Worm (Caenorhabditis elegans): ENCODE data around the gene R08C7.4.

R08C7.4 gene

DNA sequence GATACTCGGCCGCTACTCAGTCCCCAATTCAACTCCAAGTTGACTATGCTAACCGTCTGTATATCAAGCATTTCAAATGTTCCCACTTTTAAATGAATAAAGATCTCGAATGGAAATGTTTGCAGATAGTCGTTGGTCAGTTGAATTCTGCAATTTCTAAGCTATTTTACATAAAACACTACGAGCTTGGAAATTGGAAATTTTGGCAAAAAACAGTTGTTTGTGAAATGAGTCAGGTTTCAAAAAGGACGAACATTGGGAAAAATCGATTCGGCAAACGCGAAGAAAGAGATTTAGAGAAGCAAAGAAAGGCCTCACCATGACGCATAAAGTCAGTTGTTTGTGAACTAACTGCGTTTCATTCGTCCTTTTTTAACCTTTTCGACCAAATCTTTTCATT lies 12.1 kb downstream of the R08C7.4 start (continued):
- TF ChIP-seq ztf-11 (tag; optimal IDR thresholded peaks at IDR 0.05) (no peak), ZK337.2 (GFP tag; IDR thresholded peaks at IDR 0.05) (no peak), madf-9 (GFP tag; conservative IDR thresholded peaks at IDR 0.05) (no peak), fos-1 (tag; optimal IDR thresholded peaks at IDR 0.05) (no peak), ZK546.5 (tag; optimal IDR thresholded peaks at IDR 0.05) (no peak), Y75B8A.6 (GFP tag; IDR thresholded peaks at IDR 0.05) (no peak), ceh-82 (tag; optimal IDR thresholded peaks at IDR 0.05) (no peak), egl-27 (tag; optimal IDR thresholded peaks at IDR 0.05) (no peak), egl-43 (GFP tag; IDR thresholded peaks at IDR 0.05) (no peak; the same call in 1 of the 2 replicates), mxl-2 (GFP tag; conservative IDR thresholded peaks at IDR 0.05) (no peak), rbr-2 (tag; optimal IDR thresholded peaks at IDR 0.05) (no peak), hmg-1.1 (GFP tag; IDR thresholded peaks at IDR 0.05) (no peak; the same call in 1 of the 2 replicates), fkh-10 (GFP tag; optimal IDR thresholded peaks at IDR 0.05) (no peak)

DNA sequence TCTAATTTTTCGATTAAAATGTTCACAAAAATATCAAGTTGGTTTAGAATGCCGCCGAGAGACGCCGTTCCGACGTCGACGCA lies 12.3 kb downstream of the R08C7.4 start, which contains the start of gene chat-1:
TSS of gene chat-1 (plus strand) at position 48 of the 83 bp plus-strand sequence.
- no peak for TF ChIP-seq D1046.2 (GFP tag; IDR thresholded peaks at IDR 0.05)
- no peak for TF ChIP-seq unc-62 (GFP tag; optimal IDR thresholded peaks at IDR 0.05 in 1 of 2)
- TF ChIP-seq unc-62 (tag; optimal IDR thresholded peaks at IDR 0.05): no peak
- no peak for TF ChIP-seq madf-9 (GFP tag; conservative IDR thresholded peaks at IDR 0.05)
- no peak for TF ChIP-seq pqm-1 (tag; optimal IDR thresholded peaks at IDR 0.05)
- no peak for TF ChIP-seq nhr-237 (tag; optimal IDR thresholded peaks at IDR 0.05)
- TF ChIP-seq mxl-2 (GFP tag; conservative IDR thresholded peaks at IDR 0.05): no peak
- TF ChIP-seq set-16 (GFP tag; IDR thresholded peaks at IDR 0.05): no peak

ce11 chrIV:4447367-4447766 lies 12.5 kb downstream of the R08C7.4 start:
- TF ChIP-seq D1046.2 (GFP tag; IDR thresholded peaks at IDR 0.05): 0 out of 2 replicates have a peak, but pooled peaks have one; percentile 30
- 0 out of 2 replicates have a peak, but pooled peaks have one; percentile 55 for TF ChIP-seq egl-43 (GFP tag; IDR thresholded peaks at IDR 0.05)
- no peak for TF ChIP-seq lin-29 (GFP tag; IDR thresholded peaks at IDR 0.05)
- peak; percentile 41 for TF ChIP-seq lin-38 (GFP tag; IDR thresholded peaks at IDR 0.05)
- TF ChIP-seq R02D3.7 (tag; optimal IDR thresholded peaks at IDR 0.05): no peak
- TF ChIP-seq unc-130 (GFP tag; optimal IDR thresholded peaks at IDR 0.05): peak; percentile 31
- peak; percentile 63 for TF ChIP-seq snpc-1.2 (GFP tag; IDR thresholded peaks at IDR 0.05)
- TF ChIP-seq Y75B8A.6 (GFP tag; IDR thresholded peaks at IDR 0.05): no peak

ce11 chrIV:4448343-4448742 lies 13.5 kb downstream of the R08C7.4 start:
- TF ChIP-seq egl-43 (GFP tag; IDR thresholded peaks at IDR 0.05): no peak
- TF ChIP-seq aly-2 (tag; optimal IDR thresholded peaks at IDR 0.05): no peak
- TF ChIP-seq duxl-1 (tag; optimal IDR thresholded peaks at IDR 0.05; ENCODE audit: poor library complexity): no peak
- no peak for TF ChIP-seq lsy-2 (tag; optimal IDR thresholded peaks at IDR 0.05)
- peak; percentile 15 for TF ChIP-seq mes-2 (tag; optimal IDR thresholded peaks at IDR 0.05; ENCODE audit: poor library complexity, severe bottlenecking)
- TF ChIP-seq hif-1 (tag; optimal IDR thresholded peaks at IDR 0.05): no peak

DNA sequence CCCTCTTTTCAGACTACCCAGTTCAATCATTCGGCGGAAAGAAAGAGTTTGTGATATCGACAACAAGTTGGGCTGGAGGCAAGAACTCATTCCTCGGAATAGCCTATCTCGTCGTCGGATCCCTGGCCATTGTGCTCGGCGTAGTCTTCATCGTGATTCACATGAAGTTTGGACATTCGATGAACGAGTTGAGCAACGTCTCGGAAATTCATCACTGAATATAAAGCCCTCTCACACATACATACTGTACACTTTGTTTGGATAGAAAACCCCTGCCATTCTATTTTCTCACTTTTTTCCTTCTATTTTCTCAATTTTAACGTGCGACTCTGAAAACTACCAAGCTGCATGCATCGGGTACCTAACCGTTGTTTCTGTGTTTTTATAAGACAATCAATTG lies 14.6 kb downstream of the R08C7.4 start, which contains the start of gene R08C7.12:
TSS of gene R08C7.12 (plus strand) at position 301 of the 400 bp plus-strand sequence.
- peak; percentile 8 for TF ChIP-seq aha-1 (tag)
- no peak for TF ChIP-seq saeg-2 (GFP tag; IDR thresholded peaks at IDR 0.05)
- TF ChIP-seq zfp-2 (tag; optimal IDR thresholded peaks at IDR 0.05): no peak

DNA sequence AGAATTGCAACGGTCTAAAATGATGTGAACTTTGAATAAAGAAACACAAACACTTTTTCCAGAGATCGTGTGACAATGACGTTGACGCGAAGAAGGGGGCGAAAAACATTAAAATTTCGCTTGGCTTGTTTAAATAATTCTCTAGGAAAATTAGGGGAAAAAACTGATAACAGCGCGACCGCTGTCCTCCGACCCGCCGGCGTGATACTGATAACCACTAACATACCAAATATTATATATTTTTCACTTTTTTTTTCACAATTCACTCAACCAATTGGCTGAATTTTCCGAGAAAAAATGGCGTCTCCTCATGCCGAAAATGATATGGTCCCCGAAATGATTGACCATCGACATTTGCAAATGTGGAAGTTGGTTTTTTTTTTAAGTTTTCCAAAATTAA lies 15.0 kb downstream of the R08C7.4 start:
- TF ChIP-seq lin-38 (GFP tag; IDR thresholded peaks at IDR 0.05) (peak; percentile 62), set-16 (GFP tag; IDR thresholded peaks at IDR 0.05) (no peak), duxl-1 (tag; optimal IDR thresholded peaks at IDR 0.05; ENCODE audit: poor library complexity) (no peak), hlh-11 (tag; optimal IDR thresholded peaks at IDR 0.05) (peak; percentile 68), R02D3.7 (tag; optimal IDR thresholded peaks at IDR 0.05) (no peak), egl-27 (tag; optimal IDR thresholded peaks at IDR 0.05) (no peak), lin-15B (tag; optimal IDR thresholded peaks at IDR 0.05) (no peak), F44E2.7 (GFP tag; IDR thresholded peaks at IDR 0.05) (no peak), T20F7.1 (GFP tag; optimal IDR thresholded peaks at IDR 0.05) (no peak), F49E8.2 (tag; optimal IDR thresholded peaks at IDR 0.05; ENCODE audit: borderline replicate concordance) (peak; percentile 19), jun-1 (tag; optimal IDR thresholded peaks at IDR 0.05) (no peak), mxl-3 (GFP tag; optimal IDR thresholded peaks at IDR 0.05) (no peak), spr-1 (tag; optimal IDR thresholded peaks at IDR 0.05) (peak; percentile 31), zip-2 (tag; optimal IDR thresholded peaks at IDR 0.05) (no peak), tra-1 (GFP tag; IDR thresholded peaks at IDR 0.05) (0 out of 2 replicates have a peak, but pooled peaks have one; percentile 22), skn-1 (tag; optimal IDR thresholded peaks at IDR 0.05) (no peak), madf-9 (GFP tag; conservative IDR thresholded peaks at IDR 0.05) (no peak), snpc-1.2 (GFP tag; IDR thresholded peaks at IDR 0.05) (peak; percentile 27; the same call in 1 of the 2 replicates), dpl-1 (GFP tag; optimal IDR thresholded peaks at IDR 0.05) (no peak)

All from whole organism, L4 larva.